Worm (Caenorhabditis elegans) whole organism, midembryonic: ENCODE measurements around the gene fbxl-1.

Source experiments
- cog-1 ChIP-seq: sonication (generic microtip); optimal IDR thresholded peaks from 2 replicates; lab custom pipeline; 2016; ENCODE audit warnings: missing genetic modification characterization, missing compliant biosample characterization
- med-1 ChIP-seq: sonication (generic microtip); optimal IDR thresholded peaks from 2 replicates; lab custom pipeline; 2017; ENCODE audit warnings: missing genetic modification characterization, mild to moderate bottlenecking, missing compliant biosample characterization, antibody characterized with exemption, missing genetic modification reagents; ENCODE audit not compliant: insufficient read depth
- ref-1 ChIP-seq: fragments of 200-800 bp; sonication (Bioruptor generic); conservative IDR thresholded peaks from 2 replicates; pipeline ENCODE4 v1.3.6; 2022; ENCODE audit warnings: missing genetic modification reagents, missing genetic modification characterization, missing compliant biosample characterization
- tab-1 ChIP-seq: fragments of 200-800 bp; sonication (Bioruptor generic); IDR thresholded peaks from 2 replicates; pipeline ENCODE4 v1.3.6; 2022; ENCODE audit warnings: missing genetic modification characterization, missing compliant biosample characterization
- ztf-23 ChIP-seq: fragments of 200-800 bp; sonication (Bioruptor generic); IDR thresholded peaks from 2 replicates; pipeline ENCODE4 v1.3.6; 2022; ENCODE audit warnings: missing genetic modification reagents, missing genetic modification characterization, missing compliant biosample characterization
- ztf-29 ChIP-seq: fragments of 200-800 bp; sonication (Bioruptor generic); IDR thresholded peaks from 2 replicates; pipeline ENCODE4 v1.3.6; 2022; ENCODE audit warnings: missing genetic modification reagents, missing genetic modification characterization, missing compliant biosample characterization

DNA sequence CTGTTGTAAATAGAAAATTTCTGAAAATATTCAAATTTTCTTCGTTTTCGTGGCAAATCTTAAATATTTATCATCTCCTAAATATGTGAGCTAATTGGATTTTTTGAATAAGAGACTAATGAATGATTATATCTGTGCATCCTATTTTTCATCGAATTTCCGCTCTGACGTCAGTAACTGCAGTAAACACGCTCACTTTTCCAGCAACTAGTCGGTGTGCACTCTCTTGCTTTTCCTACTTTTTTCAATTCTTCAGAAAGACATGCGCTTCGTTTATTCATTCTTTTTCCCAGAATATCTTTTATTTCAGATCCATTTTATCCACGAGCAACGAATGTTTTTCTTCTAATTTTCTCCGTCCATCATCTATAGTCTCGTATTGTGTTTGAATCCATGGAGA lies 1.9 kb downstream of the fbxl-1 start:
- TF ChIP-seq tab-1 (no peak), cog-1 (tag; lab: Kevin White, UChicago) (no peak), ztf-23 (no peak), ztf-29 (GFP tag; lab: Robert Waterston, UW) (no peak), med-1 (GFP tag; lab: Kevin White, UChicago) (no peak), ref-1 (GFP tag; lab: Robert Waterston, UW) (no peak)
